Worm (Caenorhabditis elegans) whole organism, young adult: ENCODE measurements around the gene dph-1.

Experiments used
- C17E4.6 ChIP-seq: fragments of 200-800 bp; sonication (Bioruptor generic); IDR thresholded peaks from 2 replicates; pipeline ENCODE4 v1.3.6; 2022; ENCODE audit warnings: missing genetic modification reagents, missing genetic modification characterization, missing compliant biosample characterization
- F49E8.2 ChIP-seq: sonication (generic microtip); optimal IDR thresholded peaks from 3 replicates; lab custom pipeline; 2017; ENCODE audit warnings: missing genetic modification characterization, mild to moderate bottlenecking, missing compliant biosample characterization, antibody characterized with exemption, moderate library complexity; ENCODE audit not compliant: insufficient read depth
- attf-5 ChIP-seq: fragments of 200-800 bp; sonication (Bioruptor generic); optimal IDR thresholded peaks from 2 replicates; lab custom pipeline; 2018; ENCODE audit warnings: mild to moderate bottlenecking, missing genetic modification characterization, missing compliant biosample characterization
- ceh-40 ChIP-seq: fragments of 200-800 bp; sonication (Bioruptor generic); IDR thresholded peaks from 2 replicates; pipeline ENCODE4 v1.3.6; 2022; ENCODE audit warnings: missing genetic modification characterization, missing compliant biosample characterization
- efl-1 ChIP-seq: fragments of 150-350 bp; optimal IDR thresholded peaks from 2 replicates; lab custom pipeline; 2014; ENCODE audit warnings: missing biosample characterization, missing genetic modification reagents, missing genetic modification characterization
- ets-4 ChIP-seq: fragments of 200-800 bp; sonication (Bioruptor generic); optimal IDR thresholded peaks from 2 replicates; lab custom pipeline; 2018; ENCODE audit warnings: mild to moderate bottlenecking, missing genetic modification characterization, missing compliant biosample characterization
- madf-8 ChIP-seq: fragments of 200-800 bp; sonication (Bioruptor generic); conservative IDR thresholded peaks from 2 replicates; pipeline ENCODE4 v1.3.6; 2022; ENCODE audit warnings: missing genetic modification reagents, missing genetic modification characterization, missing compliant biosample characterization
- mel-28 ChIP-seq: sonication (generic microtip); optimal IDR thresholded peaks from 2 replicates; lab custom pipeline; 2016; ENCODE audit warnings: borderline replicate concordance, mild to moderate bottlenecking, missing genetic modification characterization, missing compliant biosample characterization
- nfyb-1 ChIP-seq: fragments of 200-800 bp; sonication (Bioruptor generic); IDR thresholded peaks from 2 replicates; pipeline ENCODE4 v1.3.6; 2022; ENCODE audit warnings: missing genetic modification reagents, missing genetic modification characterization, missing compliant biosample characterization
- pha-4 ChIP-seq: fragments of 150-350 bp; sonication (generic microtip); optimal IDR thresholded peaks from 2 replicates; lab custom pipeline; 2014; ENCODE audit warnings: missing biosample characterization, missing genetic modification reagents, missing genetic modification characterization
- sea-2 ChIP-seq: fragments of 200-800 bp; sonication (Bioruptor generic); IDR thresholded peaks from 2 replicates; pipeline ENCODE4 v1.3.6; 2022; ENCODE audit warnings: missing genetic modification characterization, missing compliant biosample characterization

ce11 chrIII:3670984-3671383 lies 35.7 kb upstream of the dph-1 start:
- no peak for TF ChIP-seq nfyb-1 (GFP tag; lab: Robert Waterston, UW)
- no peak for TF ChIP-seq sea-2 (GFP tag; lab: Robert Waterston, UW)
- TF ChIP-seq mel-28 = no peak
- no peak for TF ChIP-seq efl-1 (GFP tag; lab: Kevin White, UChicago)
- TF ChIP-seq attf-5 (GFP tag; lab: Kevin White, UChicago) = no peak
- TF ChIP-seq madf-8 (GFP tag; lab: Robert Waterston, UW) = no peak
- TF ChIP-seq ets-4 (GFP tag; lab: Kevin White, UChicago) = no peak
- no peak for TF ChIP-seq F49E8.2 (tag; lab: Kevin White, UChicago)
- no peak for TF ChIP-seq C17E4.6
- TF ChIP-seq ceh-40 (GFP tag; lab: Robert Waterston, UW) = no peak
- no peak for TF ChIP-seq pha-4 (tag; lab: Kevin White, UChicago)
